Worm (Caenorhabditis elegans) whole organism, L2 larva: ENCODE results near the gene rab-1.

Experiments
- R02D3.7 ChIP-seq: fragments of 150-350 bp; optimal IDR thresholded peaks from 2 replicates; lab custom pipeline; 2014; ENCODE audit warnings: missing biosample characterization, missing genetic modification characterization
- ama-1 ChIP-seq: fragments of 150-350 bp; optimal IDR thresholded peaks from 2 replicates; lab custom pipeline; 2018; ENCODE audit warnings: inconsistent platforms
- blmp-1 ChIP-seq: sonication (generic microtip); optimal IDR thresholded peaks from 2 replicates; lab custom pipeline; 2017; ENCODE audit warnings: missing genetic modification characterization, mild to moderate bottlenecking, missing compliant biosample characterization, antibody characterized with exemption, moderate library complexity; ENCODE audit not compliant: insufficient read depth
- crh-2 ChIP-seq: sonication (generic microtip); optimal IDR thresholded peaks from 2 replicates; lab custom pipeline; 2017; ENCODE audit warnings: missing biosample characterization, missing genetic modification characterization
- lin-39 ChIP-seq: fragments of 150-350 bp; optimal IDR thresholded peaks from 2 replicates; lab custom pipeline; 2014; ENCODE audit warnings: missing biosample characterization, missing genetic modification reagents, missing genetic modification characterization
- lsy-2 ChIP-seq, 2 experiments: fragments of 150-350 bp in 1 of 2; sonication (generic microtip) in 1 of 2; optimal IDR thresholded peaks; 2 replicates each; lab custom pipeline; 2014 to 2017; ENCODE audit warnings: missing biosample characterization in 2 of 2, missing genetic modification characterization in 2 of 2
- nhr-11 ChIP-seq: fragments of 150-350 bp; optimal IDR thresholded peaks from 2 replicates; lab custom pipeline; 2014; ENCODE audit warnings: missing biosample characterization, missing genetic modification characterization
- nhr-129 ChIP-seq: fragments of 150-350 bp; optimal IDR thresholded peaks from 2 replicates; lab custom pipeline; 2014; ENCODE audit warnings: missing biosample characterization, missing genetic modification characterization
- nhr-237 ChIP-seq: fragments of 150-350 bp; optimal IDR thresholded peaks from 2 replicates; lab custom pipeline; 2014; ENCODE audit warnings: missing biosample characterization, missing genetic modification characterization

- TF ChIP-seq lsy-2 (tag; optimal IDR thresholded peaks at IDR 0.05; lab: Kevin White, UChicago) = no peak
- no peak for TF ChIP-seq nhr-11 (tag; lab: Kevin White, UChicago)
- no peak for TF ChIP-seq crh-2 (tag; lab: Kevin White, UChicago)
- no peak for TF ChIP-seq nhr-129 (tag; lab: Kevin White, UChicago)
- no peak for TF ChIP-seq R02D3.7
- no peak for TF ChIP-seq ama-1 (lab: Kevin White, UChicago)
- TF ChIP-seq lin-39 (tag; lab: Kevin White, UChicago) = no peak
- TF ChIP-seq nhr-237 (tag; lab: Kevin White, UChicago) = no peak
- TF ChIP-seq blmp-1 = no peak
These were observed 12.1 kb upstream of the rab-1 start, which contains the start of gene Y75B7B.2 for ce11 chrV:1275924-1276323.
